Fruit fly (Drosophila melanogaster) ovary, adult (tissue): ENCODE measurements around the gene Bub1.

ENCODE experiments used
- CG17801 ChIP-seq: fragments of 200-800 bp; optimal IDR thresholded peaks from 2 replicates; lab custom pipeline; 2019; ENCODE audit warnings: missing biosample characterization, mild to moderate bottlenecking, missing genetic modification characterization, moderate library complexity; ENCODE audit not compliant: partially characterized antibody

Gene Bub1

DNA sequence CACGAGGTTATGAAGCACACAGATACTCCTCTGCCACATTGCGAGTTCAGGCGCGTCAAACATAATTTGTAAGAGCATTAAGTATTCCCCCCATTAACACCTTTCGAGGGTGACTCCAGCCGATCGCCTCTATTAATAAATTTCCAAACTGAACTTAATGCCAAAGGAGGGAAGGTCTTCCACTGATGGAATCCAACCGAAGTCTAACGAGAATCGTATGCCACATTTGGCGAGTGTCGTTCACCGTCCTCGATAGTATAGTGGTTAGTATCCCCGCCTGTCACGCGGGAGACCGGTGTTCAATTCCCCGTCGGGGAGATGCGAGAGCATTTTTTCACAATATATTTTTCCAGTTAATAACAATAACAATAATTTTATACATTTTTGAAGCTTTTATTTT, 38.1 kb upstream of the Bub1 start:
- TF ChIP-seq CG17801 = no peak

DNA sequence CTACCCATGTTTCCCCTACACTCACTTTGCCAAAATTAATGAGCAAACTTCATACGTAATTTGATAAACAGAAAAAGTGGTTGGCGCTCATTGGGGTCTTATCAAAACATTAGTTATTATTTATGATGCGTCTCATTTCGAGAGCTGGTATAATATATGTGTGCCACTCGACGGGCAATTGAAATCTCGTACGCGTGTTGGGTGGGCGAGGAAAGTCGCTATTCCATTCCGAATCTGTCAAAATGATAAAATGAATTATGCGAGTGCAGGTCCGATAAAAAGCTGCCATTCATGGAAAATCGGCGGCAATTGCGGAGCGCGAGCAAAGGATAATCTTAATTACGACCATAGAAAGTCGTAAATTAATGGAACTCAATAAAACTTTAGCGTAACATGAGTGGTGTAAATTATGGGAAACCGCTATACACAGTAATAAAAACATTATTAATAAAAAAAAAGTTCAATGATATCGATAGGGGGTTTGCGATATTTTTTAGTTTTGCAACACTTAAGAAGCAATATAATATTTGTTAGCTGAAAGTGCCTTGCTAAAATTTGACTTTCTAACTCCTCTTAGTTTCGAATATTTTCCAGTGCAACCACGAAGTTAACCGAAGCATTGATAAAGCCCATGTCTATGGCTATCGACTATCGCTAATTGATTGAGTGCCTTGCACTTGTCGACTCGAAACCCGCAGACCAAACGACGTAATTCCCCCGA, 36.3 kb upstream of the Bub1 start:
- no peak for TF ChIP-seq CG17801

DNA sequence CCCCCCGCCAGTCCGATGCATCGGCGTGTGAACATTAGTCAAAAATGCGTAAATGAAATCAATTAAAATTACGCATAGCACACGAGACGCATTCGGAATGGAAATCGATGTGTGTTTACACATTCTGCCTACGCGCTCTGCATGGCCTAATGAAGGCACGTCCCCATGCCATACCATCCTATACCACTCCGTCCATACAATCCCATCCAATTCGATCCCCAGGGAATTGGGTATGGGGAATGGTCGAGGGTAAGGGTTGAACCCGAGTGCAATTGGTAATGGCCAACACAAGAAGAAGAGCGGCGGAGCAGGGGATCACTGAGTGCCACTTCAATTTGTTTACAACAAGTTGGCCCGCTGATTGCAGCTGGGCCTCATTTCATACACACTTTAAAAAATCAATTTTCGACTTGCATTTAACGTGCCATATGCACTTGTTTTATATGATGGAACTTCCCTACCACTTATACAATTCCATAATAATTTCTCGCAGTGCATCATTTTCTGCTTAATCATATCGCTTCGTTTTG, 33.2 kb upstream of the Bub1 start:
- no peak for TF ChIP-seq CG17801

DNA sequence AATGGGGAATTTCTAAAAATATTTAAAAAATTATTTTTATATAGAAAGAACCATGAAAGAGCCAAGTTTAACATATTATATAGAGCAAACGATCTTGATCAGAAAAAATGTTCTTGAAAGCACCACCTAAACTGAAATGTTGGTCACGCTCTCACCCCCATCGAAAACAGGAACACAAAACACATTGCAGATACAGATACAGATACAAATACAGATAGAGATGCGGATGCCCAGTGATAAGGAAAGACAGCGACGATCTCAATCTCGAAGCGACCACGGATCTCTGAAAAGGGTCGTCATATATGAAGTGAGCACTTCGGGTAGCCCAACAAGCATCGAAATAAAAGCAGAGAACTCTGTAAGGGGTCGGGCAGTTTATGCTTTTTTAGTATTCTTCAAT, 31.3 kb upstream of the Bub1 start:
- no peak for TF ChIP-seq CG17801

DNA sequence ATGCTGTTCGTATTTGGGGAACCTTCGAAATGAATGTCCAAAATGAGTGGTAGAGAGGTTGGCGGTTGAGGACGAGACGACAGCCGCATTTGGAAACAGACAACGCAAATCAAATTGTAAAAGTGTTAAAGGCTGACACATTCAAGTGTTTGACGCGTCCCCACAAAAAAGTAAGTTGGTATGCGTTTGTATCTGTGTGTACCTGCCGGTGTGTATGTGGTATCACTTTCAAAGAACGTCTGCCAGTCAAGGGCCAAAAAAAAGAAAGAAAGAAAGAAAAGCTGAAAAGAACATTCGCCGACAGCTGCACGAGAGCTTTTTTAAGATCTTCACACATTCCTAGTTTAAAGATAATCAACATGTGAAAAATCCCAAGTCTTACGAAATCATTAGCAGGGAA, 30.9 kb upstream of the Bub1 start:
- TF ChIP-seq CG17801 = no peak

DNA sequence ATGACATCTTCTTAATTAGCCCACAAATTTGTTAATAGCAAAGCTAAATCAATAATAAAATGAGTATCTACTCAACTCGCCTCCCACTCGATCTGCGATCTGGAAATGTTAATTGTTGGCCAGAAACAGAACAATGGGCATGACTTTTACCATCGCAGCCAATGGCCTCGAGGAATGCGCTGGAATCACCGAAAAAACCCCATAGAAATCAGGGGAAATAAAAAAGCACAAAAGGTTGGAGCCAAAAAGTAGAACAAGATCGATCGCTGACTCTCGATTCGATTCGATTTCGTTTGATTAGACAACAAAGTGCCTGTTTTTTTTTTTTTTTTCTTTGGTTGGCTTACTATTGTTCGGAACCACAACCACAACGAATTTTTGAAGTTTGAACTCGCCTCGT, 30.1 kb upstream of the Bub1 start:
- no peak for TF ChIP-seq CG17801

DNA sequence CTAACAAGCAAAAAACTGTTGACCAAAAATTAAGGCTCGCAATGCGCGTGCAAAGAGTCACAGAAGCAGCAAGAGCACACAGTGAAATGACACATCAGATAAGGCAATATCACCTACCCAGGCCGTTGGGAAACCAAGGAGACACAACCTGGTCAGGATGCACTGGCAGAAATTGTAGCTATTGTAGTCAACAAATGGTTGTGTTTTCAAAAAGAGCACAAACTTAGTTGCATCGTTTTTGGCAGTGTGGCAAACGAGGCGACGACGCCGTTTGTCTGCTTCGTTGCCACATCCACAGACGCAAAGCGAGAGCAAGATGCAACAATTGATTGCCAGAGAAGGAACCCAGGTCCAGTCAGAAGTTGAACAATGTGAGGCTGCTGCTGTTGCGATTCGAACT, 28.9 kb upstream of the Bub1 start:
- no peak for TF ChIP-seq CG17801

DNA sequence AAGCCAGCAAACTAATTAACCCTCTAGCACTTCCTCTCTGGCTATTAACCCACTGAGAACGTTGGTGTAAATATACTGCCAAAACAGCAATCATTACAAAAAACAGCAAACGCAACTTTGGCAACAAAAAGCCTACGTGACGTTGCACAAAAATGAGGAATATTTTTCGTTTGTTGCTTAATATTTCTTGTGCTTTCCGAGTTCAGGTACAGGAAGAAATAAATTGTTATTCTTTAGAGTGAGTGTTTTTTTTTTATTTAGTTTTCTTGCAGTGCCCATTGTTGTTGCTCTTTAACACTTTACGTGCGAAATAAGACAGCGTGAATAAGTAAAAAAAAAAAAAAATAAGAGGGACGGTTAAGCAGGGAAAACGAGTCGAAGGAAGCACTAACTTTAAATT, 27.5 kb upstream of the Bub1 start:
- TF ChIP-seq CG17801 = no peak

DNA sequence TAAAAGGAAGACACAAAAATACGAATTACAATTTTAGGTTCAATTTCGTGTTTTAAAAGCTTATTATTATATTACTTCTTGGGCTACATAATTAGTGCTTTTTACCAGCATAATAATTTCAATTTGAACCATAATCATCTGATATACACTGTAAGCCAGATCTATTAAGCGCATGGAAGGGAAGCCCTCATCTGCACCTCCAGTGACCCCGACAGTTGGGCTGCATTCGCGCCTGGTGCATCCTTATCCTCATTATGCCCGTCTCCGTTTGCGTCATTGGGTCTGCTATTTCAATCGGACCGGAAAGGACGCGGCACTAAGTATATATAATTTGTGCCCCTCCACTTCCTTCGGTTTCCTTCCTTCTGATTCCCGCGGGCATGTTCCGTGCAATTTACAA, 26.9 kb upstream of the Bub1 start:
- TF ChIP-seq CG17801 = no peak

DNA sequence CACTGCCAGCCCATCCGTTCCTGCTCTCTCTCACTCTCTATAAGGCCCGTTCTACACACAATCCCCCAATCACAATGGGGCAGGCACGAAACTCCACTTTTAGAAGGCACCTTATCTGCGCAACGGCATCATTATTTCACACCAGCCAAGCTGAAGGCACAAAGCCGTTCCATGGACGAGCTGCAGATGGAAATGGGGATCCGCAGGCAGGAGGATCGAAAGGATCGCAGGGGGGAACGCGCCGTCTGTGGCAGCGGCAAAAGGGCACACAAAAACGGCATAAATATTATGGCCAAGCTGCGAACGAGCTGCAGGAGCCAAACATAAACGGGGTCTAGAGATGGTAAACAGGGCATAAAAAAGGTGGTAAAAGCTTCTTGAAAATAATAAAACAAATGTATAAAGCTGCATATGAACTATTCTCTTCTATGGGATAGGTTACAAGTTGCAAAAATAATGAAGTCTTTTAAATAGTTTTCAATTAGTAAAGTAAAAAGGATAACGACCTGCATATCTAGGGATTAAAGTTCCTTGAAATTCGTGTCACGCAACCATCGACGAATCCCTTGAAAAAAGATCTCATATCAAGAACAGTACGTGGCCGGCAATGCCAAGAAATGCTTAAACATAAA, 26.1 kb upstream of the Bub1 start:
- no peak for TF ChIP-seq CG17801

DNA sequence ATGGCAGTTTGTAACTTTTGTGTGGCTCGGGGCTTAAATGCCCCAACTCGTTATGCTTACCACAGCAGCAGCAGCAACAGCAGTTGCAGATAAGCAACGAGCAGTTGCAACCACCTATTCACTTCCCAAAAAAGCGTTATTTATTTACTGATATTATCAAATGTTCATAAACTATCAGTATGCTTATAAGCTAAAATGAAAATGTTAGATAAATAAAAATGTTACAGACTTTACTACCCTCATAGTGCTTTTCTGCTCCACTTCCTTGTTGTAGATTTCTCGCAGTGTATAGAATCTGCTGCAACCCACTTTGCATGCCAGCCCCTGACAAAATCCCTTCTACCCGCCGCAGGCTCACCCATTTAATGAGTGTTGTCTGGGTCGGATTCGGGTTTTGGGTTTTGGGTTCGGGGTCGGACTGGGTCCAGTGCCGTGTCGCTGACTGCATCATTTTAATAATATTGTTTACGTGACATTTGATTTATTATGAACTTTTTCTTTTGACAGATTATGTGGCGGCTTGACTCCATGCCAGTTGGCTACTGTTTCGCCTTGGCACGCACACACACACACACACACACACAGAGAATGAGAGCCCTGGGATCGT, 24.5 kb upstream of the Bub1 start:
- TF ChIP-seq CG17801 = no peak

DNA sequence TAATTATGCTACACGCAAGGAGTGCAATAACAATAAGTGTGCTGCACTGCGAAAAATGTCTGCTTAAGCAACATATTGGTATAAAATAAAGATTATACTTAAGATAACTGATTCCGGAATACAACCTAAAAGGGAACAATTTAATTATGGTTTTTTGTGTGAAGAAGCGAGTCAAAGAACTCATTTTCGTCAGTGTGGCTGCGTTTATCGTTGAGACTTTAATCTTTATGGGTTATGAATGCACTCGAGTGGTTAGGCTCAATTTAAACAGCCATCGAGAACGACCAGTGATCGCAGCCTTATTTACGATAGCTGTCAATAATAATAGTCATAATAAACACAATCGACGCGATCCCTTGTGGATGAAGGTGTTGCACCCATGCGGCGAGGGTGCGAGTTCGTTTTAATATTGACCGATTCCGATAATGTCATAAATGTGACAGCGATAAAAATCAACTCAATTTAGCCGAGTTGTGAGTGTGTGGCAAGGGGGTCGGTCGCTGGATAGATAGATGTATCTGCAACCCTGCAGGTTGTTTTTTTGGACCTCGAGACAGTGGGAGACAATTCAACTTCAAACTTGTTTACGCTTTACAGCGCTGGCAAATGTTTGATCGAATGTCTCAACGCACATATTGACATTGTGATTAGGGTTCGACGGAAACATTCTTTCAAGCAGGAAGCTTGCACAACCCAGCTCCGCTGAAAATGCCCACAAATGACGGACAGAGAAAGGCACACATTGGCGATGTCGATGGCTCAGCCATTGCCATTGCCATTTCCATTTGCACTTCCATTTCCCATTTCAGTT, 22.4 kb upstream of the Bub1 start:
- TF ChIP-seq CG17801 = no peak

DNA sequence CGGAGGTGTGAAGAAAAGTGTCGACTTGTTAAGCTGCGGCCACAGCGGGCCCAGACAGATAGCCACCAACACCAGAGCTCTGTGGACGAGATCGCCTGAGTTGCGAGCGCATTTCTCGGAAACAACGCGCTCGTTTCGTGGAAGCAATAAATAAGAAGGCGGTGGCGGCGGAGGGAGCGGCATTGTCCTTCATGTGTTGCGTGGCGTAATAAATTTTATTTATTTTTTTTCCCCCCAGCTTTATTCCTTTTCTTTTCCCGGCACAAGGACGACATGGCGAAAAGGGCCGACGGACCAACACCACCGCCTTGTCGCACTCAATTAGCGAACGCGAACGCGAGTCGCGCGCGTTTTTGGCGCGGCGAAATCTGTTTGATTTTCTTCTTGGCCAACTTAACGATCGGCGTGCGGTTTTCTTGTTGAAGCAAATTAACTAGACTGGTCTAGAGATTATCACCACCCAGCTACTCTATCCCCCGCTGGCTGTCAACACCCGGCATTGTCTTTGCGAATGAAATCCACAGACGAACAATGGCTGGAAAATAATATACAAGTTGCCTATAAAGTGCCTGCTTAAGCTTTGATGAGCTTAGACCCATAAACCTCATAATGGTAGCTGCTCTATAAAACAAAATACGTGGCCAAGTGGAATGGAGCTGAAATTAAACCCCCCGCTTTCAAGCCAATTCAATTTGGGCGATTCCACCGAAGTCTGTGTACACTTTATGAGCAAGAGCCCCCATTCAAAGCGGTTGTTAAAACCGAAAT, 19.4 kb upstream of the Bub1 start:
- no peak for TF ChIP-seq CG17801

DNA sequence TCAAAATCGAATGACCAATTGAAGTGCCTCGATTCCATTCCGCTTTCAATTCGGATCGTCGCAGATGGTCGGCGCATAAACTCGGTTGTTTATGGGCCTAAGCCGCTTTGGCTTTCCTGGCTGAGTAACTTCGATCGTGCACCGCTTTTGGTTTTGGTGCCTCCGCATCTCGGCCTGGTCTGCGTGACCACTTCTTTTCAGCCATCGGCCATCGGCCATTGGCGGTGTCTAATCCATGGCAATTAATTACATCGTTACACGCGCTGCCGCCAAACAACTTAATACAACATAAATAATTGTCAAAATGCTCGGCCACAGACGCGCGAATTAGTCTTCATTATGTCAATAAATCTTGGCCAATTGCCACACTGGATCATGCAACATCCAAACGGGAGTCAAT, 18.4 kb upstream of the Bub1 start:
- TF ChIP-seq CG17801 = no peak

DNA sequence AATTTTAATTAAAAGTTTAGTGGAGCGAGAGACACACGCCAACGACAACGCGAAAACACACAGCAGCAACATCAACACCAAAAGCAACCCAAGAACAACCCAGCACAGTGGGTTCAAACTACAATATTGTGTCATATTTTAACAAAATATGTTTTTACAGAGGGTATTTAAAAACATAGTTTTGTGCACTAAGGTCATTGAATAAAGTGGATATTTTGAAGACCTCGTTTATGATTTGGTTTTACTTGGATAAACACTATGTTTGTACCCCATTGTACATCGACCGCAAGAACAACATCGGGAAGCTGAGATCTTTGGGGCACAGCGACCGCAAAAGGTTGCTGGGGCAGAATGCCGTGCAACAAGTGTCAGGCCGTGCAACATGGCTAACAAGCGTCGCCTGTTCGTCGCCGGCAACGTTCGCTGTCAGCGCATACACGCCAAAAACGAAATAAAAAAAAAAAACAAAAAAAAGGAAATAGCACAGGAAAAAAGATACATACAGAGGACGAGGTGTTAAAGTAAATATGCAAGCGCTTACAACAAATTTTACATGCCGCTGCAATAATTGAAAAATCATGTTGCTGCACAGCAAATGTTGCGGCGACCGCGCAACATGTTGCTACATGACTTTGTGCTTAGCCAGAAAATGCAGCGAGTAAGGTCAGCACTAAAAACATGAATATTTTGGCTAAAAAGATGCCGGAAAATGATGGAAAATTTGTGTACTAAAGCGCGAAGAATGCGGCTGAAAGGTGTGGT, 17.3 kb upstream of the Bub1 start:
- TF ChIP-seq CG17801 = no peak
